Fruit fly (Drosophila melanogaster) whole organism, embryonic: ENCODE measurements around the gene teq.

Experiments used
- Atf3 ChIP-seq: fragments of 200-800 bp; sonication (Bioruptor generic); optimal IDR thresholded peaks from 3 replicates; lab custom pipeline; 2016; ENCODE audit warnings: missing biosample characterization, missing genetic modification characterization
- Bgb ChIP-seq: fragments of 200-800 bp; sonication (Bioruptor generic); IDR thresholded peaks from 2 replicates; pipeline ENCODE4 v1.3.6; 2022; ENCODE audit warnings: missing biosample characterization, missing genetic modification characterization; ENCODE audit not compliant: partially characterized antibody
- CG12769 ChIP-seq: fragments of 200-800 bp; sonication (Bioruptor generic); optimal IDR thresholded peaks from 2 replicates; lab custom pipeline; 2019; ENCODE audit warnings: missing biosample characterization, mild to moderate bottlenecking, missing genetic modification characterization, moderate library complexity
- CG13296 ChIP-seq: fragments of 200-800 bp; sonication (Bioruptor generic); optimal IDR thresholded peaks from 3 replicates; lab custom pipeline; 2018; ENCODE audit warnings: missing biosample characterization, mild to moderate bottlenecking, missing genetic modification characterization
- CG14667 ChIP-seq: fragments of 200-800 bp; sonication (Bioruptor generic); IDR thresholded peaks from 2 replicates; pipeline ENCODE4 v1.3.6; 2022; ENCODE audit warnings: missing biosample characterization, missing genetic modification characterization
- CG14860 ChIP-seq: fragments of 200-800 bp; sonication (Bioruptor generic); IDR thresholded peaks from 3 replicates; pipeline ENCODE4 v1.3.6; 2022; ENCODE audit warnings: missing biosample characterization, missing genetic modification characterization; ENCODE audit not compliant: partially characterized antibody
- CG15011 ChIP-seq: fragments of 200-800 bp; sonication (Bioruptor generic); optimal IDR thresholded peaks from 3 replicates; lab custom pipeline; 2018; ENCODE audit warnings: missing biosample characterization, mild to moderate bottlenecking, missing genetic modification characterization
- CG17568 ChIP-seq: fragments of 200-800 bp; sonication (Bioruptor generic); optimal IDR thresholded peaks from 2 replicates; lab custom pipeline; 2018; ENCODE audit warnings: missing biosample characterization, mild to moderate bottlenecking, missing genetic modification characterization, moderate library complexity
- CG18619 ChIP-seq: fragments of 200-800 bp; sonication (Bioruptor generic); optimal IDR thresholded peaks from 3 replicates; lab custom pipeline; 2017; ENCODE audit warnings: missing biosample characterization, mild to moderate bottlenecking, missing genetic modification characterization
- CG18764 ChIP-seq: fragments of 200-800 bp; sonication (Bioruptor generic); optimal IDR thresholded peaks from 3 replicates; lab custom pipeline; 2016; ENCODE audit warnings: missing biosample characterization, missing genetic modification characterization
- CG2129 ChIP-seq: fragments of 200-800 bp; sonication (Bioruptor generic); IDR thresholded peaks from 2 replicates; pipeline ENCODE4 v1.3.6; 2022; ENCODE audit warnings: missing biosample characterization, missing genetic modification characterization; ENCODE audit not compliant: partially characterized antibody
- CG2875 ChIP-seq: fragments of 200-800 bp; sonication (Bioruptor generic); optimal IDR thresholded peaks from 2 replicates; lab custom pipeline; 2017; ENCODE audit warnings: missing biosample characterization, mild to moderate bottlenecking, missing genetic modification characterization, missing genetic modification reagents
- CG2889 ChIP-seq: fragments of 200-800 bp; sonication (Bioruptor generic); IDR thresholded peaks from 3 replicates; pipeline ENCODE4 v1.3.6; 2022; ENCODE audit warnings: missing biosample characterization, missing genetic modification characterization
- CG30020 ChIP-seq: fragments of 200-800 bp; optimal IDR thresholded peaks from 2 replicates; lab custom pipeline; 2019; ENCODE audit warnings: missing biosample characterization, mild to moderate bottlenecking, missing genetic modification characterization, moderate library complexity
- CG34224 ChIP-seq: fragments of 200-800 bp; sonication (Bioruptor generic); IDR thresholded peaks from 3 replicates; pipeline ENCODE4 v1.3.6; 2022; ENCODE audit warnings: missing biosample characterization, missing genetic modification characterization; ENCODE audit not compliant: partially characterized antibody
- CG4820 ChIP-seq: fragments of 200-800 bp; sonication (Bioruptor generic); optimal IDR thresholded peaks from 3 replicates; lab custom pipeline; 2016; ENCODE audit warnings: missing biosample characterization, missing genetic modification characterization
- CG7745 ChIP-seq: fragments of 200-800 bp; sonication (Bioruptor generic); optimal IDR thresholded peaks from 2 replicates; lab custom pipeline; 2018; ENCODE audit warnings: missing biosample characterization, mild to moderate bottlenecking, missing genetic modification characterization, moderate library complexity
- CG8089 ChIP-seq: fragments of 200-800 bp; sonication (Bioruptor generic); optimal IDR thresholded peaks from 3 replicates; lab custom pipeline; 2016; ENCODE audit warnings: missing biosample characterization, missing genetic modification characterization
- CG8359 ChIP-seq: fragments of 200-800 bp; sonication (Bioruptor generic); optimal IDR thresholded peaks from 2 replicates; lab custom pipeline; 2017; ENCODE audit warnings: missing biosample characterization, mild to moderate bottlenecking, missing genetic modification characterization, borderline replicate concordance
- CG8388 ChIP-seq: fragments of 200-800 bp; sonication (Bioruptor generic); optimal IDR thresholded peaks from 2 replicates; lab custom pipeline; 2019; ENCODE audit warnings: missing biosample characterization, mild to moderate bottlenecking, missing genetic modification characterization, moderate library complexity
- CG9609 ChIP-seq: fragments of 200-800 bp; sonication (Bioruptor generic); optimal IDR thresholded peaks from 3 replicates; lab custom pipeline; 2016; ENCODE audit warnings: missing biosample characterization, missing genetic modification characterization
- CG9797 ChIP-seq: fragments of 200-800 bp; sonication (Bioruptor generic); optimal IDR thresholded peaks from 3 replicates; lab custom pipeline; 2018; ENCODE audit warnings: missing biosample characterization, mild to moderate bottlenecking, missing genetic modification characterization
- Dfd ChIP-seq, 2 experiments: fragments of >200 bp; optimal IDR thresholded peaks; 2 replicates each; lab custom pipeline; 2017; ENCODE audit warnings: missing biosample characterization in 2 of 2, missing genetic modification characterization in 2 of 2
- Dip3 ChIP-seq: fragments of 200-800 bp; sonication (Bioruptor generic); optimal IDR thresholded peaks from 3 replicates; lab custom pipeline; 2016; ENCODE audit warnings: missing biosample characterization, missing genetic modification characterization
- GATAe ChIP-seq: fragments of 200-800 bp; sonication (Bioruptor generic); conservative IDR thresholded peaks from 2 replicates; pipeline ENCODE4 v1.3.6; 2022; ENCODE audit warnings: missing biosample characterization, missing genetic modification characterization
- Hey ChIP-seq: fragments of 200-800 bp; sonication (Bioruptor generic); optimal IDR thresholded peaks from 3 replicates; lab custom pipeline; 2018; ENCODE audit warnings: missing biosample characterization, mild to moderate bottlenecking, missing genetic modification characterization
- Lhr ChIP-seq: fragments of 200-800 bp; sonication (Bioruptor generic); optimal IDR thresholded peaks from 3 replicates; lab custom pipeline; 2017; ENCODE audit warnings: mild to moderate bottlenecking, missing biosample characterization, missing genetic modification reagents, missing genetic modification characterization
- Lpt ChIP-seq: fragments of >200 bp; optimal IDR thresholded peaks from 2 replicates; lab custom pipeline; 2018; ENCODE audit warnings: missing biosample characterization, missing genetic modification characterization
- Max ChIP-seq: fragments of 200-800 bp; sonication (Bioruptor generic); optimal IDR thresholded peaks from 2 replicates; lab custom pipeline; 2016; ENCODE audit warnings: missing biosample characterization, mild to moderate bottlenecking, missing genetic modification characterization
- ato ChIP-seq: fragments of 200-800 bp; sonication (Bioruptor generic); IDR thresholded peaks from 2 replicates; pipeline ENCODE4 v1.3.6; 2022; ENCODE audit warnings: missing biosample characterization, missing genetic modification characterization; ENCODE audit not compliant: partially characterized antibody
- bab2 ChIP-seq: fragments of 200-800 bp; sonication (Bioruptor generic); optimal IDR thresholded peaks from 2 replicates; lab custom pipeline; 2016; ENCODE audit warnings: missing biosample characterization, missing genetic modification characterization
- chif ChIP-seq, 2 experiments: fragments of 200-800 bp; sonication (Bioruptor generic); optimal IDR thresholded peaks; 3 replicates each; lab custom pipeline; 2016; ENCODE audit warnings: missing biosample characterization in 2 of 2, missing genetic modification characterization in 2 of 2
- chm ChIP-seq: fragments of 200-800 bp; sonication (Bioruptor generic); IDR thresholded peaks from 2 replicates; pipeline ENCODE4 v1.3.6; 2022; ENCODE audit warnings: missing biosample characterization, missing genetic modification characterization
- dati ChIP-seq: fragments of 200-800 bp; sonication (Bioruptor generic); IDR thresholded peaks from 2 replicates; pipeline ENCODE4 v1.3.6; 2022; ENCODE audit warnings: missing biosample characterization, missing genetic modification characterization
- emc ChIP-seq: fragments of 200-800 bp; sonication (Bioruptor generic); optimal IDR thresholded peaks from 2 replicates; lab custom pipeline; 2016; ENCODE audit warnings: missing biosample characterization, missing genetic modification characterization
- fd64A ChIP-seq: fragments of 200-800 bp; sonication (Bioruptor generic); optimal IDR thresholded peaks from 3 replicates; lab custom pipeline; 2018; ENCODE audit warnings: missing biosample characterization, mild to moderate bottlenecking, missing genetic modification characterization
- her ChIP-seq: fragments of 200-800 bp; sonication (Bioruptor generic); optimal IDR thresholded peaks from 2 replicates; lab custom pipeline; 2016; ENCODE audit warnings: missing biosample characterization, missing genetic modification characterization
- inv ChIP-seq: fragments of 200-800 bp; sonication (Bioruptor generic); IDR thresholded peaks from 2 replicates; pipeline ENCODE4 v1.3.6; 2022; ENCODE audit warnings: missing biosample characterization, missing genetic modification characterization; ENCODE audit not compliant: partially characterized antibody
- jumu ChIP-seq: fragments of 200-800 bp; sonication (Bioruptor generic); optimal IDR thresholded peaks from 3 replicates; lab custom pipeline; 2016; ENCODE audit warnings: missing biosample characterization, missing genetic modification characterization
- lab ChIP-seq: fragments of 200-800 bp; sonication (Bioruptor generic); optimal IDR thresholded peaks from 3 replicates; lab custom pipeline; 2017; ENCODE audit warnings: missing biosample characterization, missing genetic modification characterization, mild to moderate bottlenecking, moderate library complexity, missing genetic modification reagents
- lmd ChIP-seq: fragments of 200-800 bp; sonication (Bioruptor generic); IDR thresholded peaks from 2 replicates; pipeline ENCODE4 v1.3.6; 2022; ENCODE audit warnings: missing biosample characterization, missing genetic modification characterization
- pb ChIP-seq: fragments of 200-800 bp; sonication (Bioruptor generic); optimal IDR thresholded peaks from 3 replicates; lab custom pipeline; 2016; ENCODE audit warnings: missing biosample characterization, missing genetic modification characterization
- ranshi ChIP-seq: fragments of 200-800 bp; sonication (Bioruptor generic); IDR thresholded peaks from 2 replicates; pipeline ENCODE4 v1.3.6; 2022; ENCODE audit warnings: missing biosample characterization, missing genetic modification characterization
- run ChIP-seq: fragments of 200-800 bp; sonication (Bioruptor generic); optimal IDR thresholded peaks from 3 replicates; lab custom pipeline; 2018; ENCODE audit warnings: missing biosample characterization, mild to moderate bottlenecking, missing genetic modification characterization
- sim ChIP-seq: fragments of 200-800 bp; sonication (Bioruptor generic); IDR thresholded peaks from 2 replicates; pipeline ENCODE4 v1.3.6; 2022; ENCODE audit warnings: missing biosample characterization, missing genetic modification characterization
- slou ChIP-seq: fragments of 200-800 bp; sonication (Bioruptor generic); optimal IDR thresholded peaks from 3 replicates; lab custom pipeline; 2016; ENCODE audit warnings: missing biosample characterization, missing genetic modification characterization
- tin ChIP-seq: fragments of 200-800 bp; sonication (Bioruptor generic); optimal IDR thresholded peaks from 3 replicates; lab custom pipeline; 2016; ENCODE audit warnings: missing biosample characterization, missing genetic modification characterization
- trem ChIP-seq: fragments of 200-800 bp; optimal IDR thresholded peaks from 3 replicates; lab custom pipeline; 2019; ENCODE audit warnings: missing biosample characterization, mild to moderate bottlenecking, missing genetic modification characterization, moderate library complexity
- wor ChIP-seq: fragments of 200-800 bp; sonication (Bioruptor generic); IDR thresholded peaks from 2 replicates; pipeline ENCODE4 v1.3.6; 2022; ENCODE audit warnings: missing biosample characterization, missing genetic modification characterization

Gene teq

DNA sequence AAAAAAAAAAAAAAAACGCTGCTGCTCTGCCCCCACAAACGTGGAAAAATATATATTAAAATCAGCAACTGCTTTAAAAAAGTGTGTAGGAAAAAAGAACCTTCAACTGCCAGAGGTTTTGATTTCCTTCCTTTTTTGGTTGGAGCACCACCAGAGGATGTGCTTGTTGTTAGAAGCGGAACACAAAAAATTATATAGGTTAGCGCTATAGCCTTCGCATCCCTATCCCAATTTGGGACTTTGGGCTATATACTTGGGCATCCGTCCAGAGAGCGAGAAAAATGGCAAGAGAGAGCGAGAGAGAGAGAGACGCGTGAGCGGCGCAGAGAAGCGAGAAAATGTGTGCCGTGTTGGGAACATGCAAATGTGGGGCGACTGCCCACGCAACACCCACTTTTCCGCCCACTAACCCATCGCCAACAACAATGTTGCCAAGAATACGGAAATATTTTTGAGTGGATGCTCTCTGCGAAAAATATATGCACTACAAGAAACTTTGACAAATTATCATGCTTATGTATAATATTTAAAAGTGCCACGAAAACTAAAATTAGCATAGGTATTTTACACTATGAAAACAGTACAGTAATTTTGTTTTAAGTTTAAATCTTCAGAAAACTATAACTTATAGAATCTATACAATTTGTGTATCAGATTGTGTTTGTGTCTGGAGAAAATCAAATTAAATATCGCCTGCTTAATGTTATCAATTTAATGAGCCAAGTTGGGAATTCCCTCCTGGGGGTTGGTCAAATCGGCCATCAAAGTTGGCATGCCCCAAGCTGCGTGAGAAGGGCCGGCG lies 52.6 kb downstream of the teq start (continued):
- TF ChIP-seq CG4820 (no peak), her (GFP tag; lab: Kevin White, UChicago) (no peak), CG8359 (GFP tag; lab: Kevin White, UChicago) (no peak), CG8388 (GFP tag; lab: Kevin White, UChicago) (peak; percentile 15), ato (no peak), sim (GFP tag; lab: Robert Waterston, UW) (peak; percentile 13; the same call in 1 of the 2 replicates), CG14860 (GFP tag; lab: Robert Waterston, UW) (no peak), bab2 (GFP tag; lab: Kevin White, UChicago) (no peak), dati (GFP tag; lab: Robert Waterston, UW) (no peak), run (no peak), CG2129 (no peak), CG34224 (GFP tag; lab: Robert Waterston, UW) (no peak), CG9609 (no peak), emc (no peak), Hey (tag; lab: Kevin White, UChicago) (no peak), CG2875 (GFP tag; lab: Kevin White, UChicago) (no peak), Bgb (GFP tag; lab: Robert Waterston, UW) (no peak), CG2889 (GFP tag; lab: Robert Waterston, UW) (no peak), fd64A (GFP tag; lab: Kevin White, UChicago) (no peak), ranshi (GFP tag; lab: Robert Waterston, UW) (0 out of 2 replicates have a peak, but pooled peaks have one; percentile 5), Dip3 (GFP tag; lab: Kevin White, UChicago) (no peak), GATAe (GFP tag; lab: Robert Waterston, UW) (no peak), slou (peak; percentile 46), inv (GFP tag; lab: Robert Waterston, UW) (no peak), CG7745 (tag; lab: Kevin White, UChicago) (no peak), Lpt (GFP tag; lab: Kevin White, UChicago) (no peak), CG8089 (GFP tag; lab: Kevin White, UChicago) (no peak), CG30020 (no peak), CG13296 (GFP tag; lab: Kevin White, UChicago) (peak; percentile 70), lab (GFP tag; lab: Kevin White, UChicago) (peak; percentile 80), Lhr (GFP tag; lab: Kevin White, UChicago) (no peak), Dfd (GFP tag; optimal IDR thresholded peaks at IDR 0.05; lab: Kevin White, UChicago) (no peak), jumu (no peak), CG17568 (peak; percentile 16), tin (GFP tag; lab: Kevin White, UChicago) (no peak), trem (tag; lab: Kevin White, UChicago) (no peak), CG15011 (GFP tag; lab: Kevin White, UChicago) (peak; percentile 44), pb (no peak), CG12769 (peak; percentile 53), CG18764 (GFP tag; lab: Kevin White, UChicago) (no peak), CG9797 (GFP tag; lab: Kevin White, UChicago) (no peak), CG14667 (GFP tag; lab: Robert Waterston, UW) (no peak), chm (GFP tag; lab: Robert Waterston, UW) (no peak; the same call in 1 of the 2 replicates), Max (GFP tag; lab: Kevin White, UChicago) (peak; percentile 19), chif (GFP tag; optimal IDR thresholded peaks at IDR 0.05; lab: Kevin White, UChicago) (peak in 1 of 2 experiments; percentile 1), wor (no peak), Atf3 (no peak), CG18619 (peak; percentile 46), lmd (GFP tag; lab: Robert Waterston, UW) (peak; percentile 67)
